Worm (Caenorhabditis elegans): ENCODE measurements around the gene W06H8.2.

W06H8.2 gene

DNA sequence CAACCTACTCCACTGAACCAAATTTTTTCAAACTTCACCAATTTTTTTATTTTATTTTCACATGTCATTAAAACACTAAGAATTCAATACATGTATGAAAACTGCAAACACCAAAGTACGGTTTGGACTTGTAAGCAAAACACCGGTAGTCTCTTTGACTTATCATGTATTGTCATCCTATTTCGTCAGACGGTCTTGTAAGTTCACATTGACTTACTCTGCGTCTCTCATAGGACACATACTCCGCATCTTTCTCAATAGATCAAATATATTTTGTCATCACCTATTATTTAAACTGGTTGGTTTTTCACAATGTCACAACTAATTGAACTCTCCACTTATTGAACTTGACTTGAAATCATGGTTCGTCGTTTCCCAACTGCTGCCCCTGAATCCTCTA, at the start of gene W06H8.2:
TSS of gene W06H8.2 (plus strand) at position 258 of the 400 bp plus-strand sequence.
- no peak for TF ChIP-seq elt-3 (tag; optimal IDR thresholded peaks at IDR 0.05)
- no peak for TF ChIP-seq mls-2 (tag; optimal IDR thresholded peaks at IDR 0.05)
- no peak for TF ChIP-seq flh-1 (GFP tag; optimal IDR thresholded peaks at IDR 0.05)
- TF ChIP-seq unc-39 (tag; optimal IDR thresholded peaks at IDR 0.05) = no peak
- TF ChIP-seq tbx-8 (GFP tag; optimal IDR thresholded peaks at IDR 0.05) = no peak
- TF ChIP-seq mab-5 (tag; optimal IDR thresholded peaks at IDR 0.05) = no peak
- no peak for TF ChIP-seq sem-2 (GFP tag; optimal IDR thresholded peaks at IDR 0.05)
- no peak for TF ChIP-seq sptf-1 (tag; optimal IDR thresholded peaks at IDR 0.05)
- no peak for TF ChIP-seq hlh-1 (tag; optimal IDR thresholded peaks at IDR 0.05)

DNA sequence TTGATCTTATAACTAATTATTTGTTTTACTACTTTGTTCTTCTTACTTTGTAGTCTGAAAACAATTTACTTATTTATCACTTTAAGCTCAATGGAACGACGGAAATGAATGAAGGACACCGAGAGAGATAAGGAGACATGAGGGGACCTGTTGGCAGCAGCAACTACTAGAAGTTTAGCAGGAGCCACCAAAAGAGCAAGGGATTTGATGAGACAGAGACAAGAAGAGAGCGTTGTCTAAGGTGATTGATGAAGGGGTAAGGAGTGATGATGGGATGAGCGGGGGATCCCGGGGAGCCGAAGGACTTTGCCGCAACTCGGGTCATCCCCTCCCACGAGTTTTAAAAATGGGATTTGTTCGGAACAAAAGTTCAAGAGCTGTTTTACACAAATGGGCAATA, 4.0 kb upstream of the W06H8.2 start, which contains the start of gene ttn-1:
TSS of gene ttn-1 (minus strand) at position 60 of the 400 bp plus-strand sequence.
- peak; percentile 28 for TF ChIP-seq hlh-1 (tag; optimal IDR thresholded peaks at IDR 0.05)
- TF ChIP-seq lsy-2 (tag; optimal IDR thresholded peaks at IDR 0.05) = no peak
- peak; percentile 87 for TF ChIP-seq unc-120 (tag; optimal IDR thresholded peaks at IDR 0.05; ENCODE audit: poor library complexity, severe bottlenecking)
- TF ChIP-seq zip-8 (tag; optimal IDR thresholded peaks at IDR 0.05) = no peak
- TF ChIP-seq bed-3 (GFP tag; optimal IDR thresholded peaks at IDR 0.05) = no peak
- TF ChIP-seq nhr-76 (tag; optimal IDR thresholded peaks at IDR 0.05) = no peak
- no peak for TF ChIP-seq sem-2 (GFP tag; optimal IDR thresholded peaks at IDR 0.05)
- no peak for TF ChIP-seq lin-13 (tag; optimal IDR thresholded peaks at IDR 0.05)

DNA sequence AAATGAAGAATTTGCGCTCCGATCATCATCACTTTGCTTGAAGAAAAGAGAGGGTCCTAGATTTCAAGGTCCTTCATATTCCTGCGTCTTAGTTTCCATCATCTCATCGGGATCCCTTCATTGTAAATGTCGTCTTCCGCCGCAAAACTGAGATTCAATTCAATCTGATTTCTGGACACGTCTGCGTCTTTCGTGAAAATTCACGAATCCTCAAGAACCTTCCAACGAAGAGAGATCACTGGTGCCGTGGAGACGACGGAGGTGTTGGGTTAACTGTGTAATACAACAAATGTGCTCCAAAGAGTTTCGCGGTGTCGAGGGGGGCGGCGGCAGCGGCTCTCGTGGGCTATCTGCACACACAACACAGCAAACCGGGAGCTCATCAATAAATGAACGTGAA, 2.5 kb upstream of the W06H8.2 start:
- TF ChIP-seq nhr-76 (tag; optimal IDR thresholded peaks at IDR 0.05) = no peak
- TF ChIP-seq unc-39 (tag; optimal IDR thresholded peaks at IDR 0.05) = no peak
- no peak for TF ChIP-seq M03D4.4 (tag; optimal IDR thresholded peaks at IDR 0.05)
- no peak for TF ChIP-seq snpc-4 (tag; optimal IDR thresholded peaks at IDR 0.05)
- TF ChIP-seq nhr-2 (tag; optimal IDR thresholded peaks at IDR 0.05) = no peak
- no peak for TF ChIP-seq sptf-1 (tag; optimal IDR thresholded peaks at IDR 0.05)
- TF ChIP-seq unc-120 (tag; optimal IDR thresholded peaks at IDR 0.05; ENCODE audit: poor library complexity, severe bottlenecking) = peak; percentile 84
- TF ChIP-seq elt-3 (tag; optimal IDR thresholded peaks at IDR 0.05) = no peak
- TF ChIP-seq hlh-1 (tag; optimal IDR thresholded peaks at IDR 0.05) = peak; percentile 98
- no peak for TF ChIP-seq drap-1 (GFP tag; optimal IDR thresholded peaks at IDR 0.05)
- peak; percentile 88 for TF ChIP-seq unc-62 (GFP tag; optimal IDR thresholded peaks at IDR 0.05)
- TF ChIP-seq zip-8 (tag; optimal IDR thresholded peaks at IDR 0.05) = no peak
- no peak for TF ChIP-seq ceh-43 (GFP tag; optimal IDR thresholded peaks at IDR 0.05)
- no peak for TF ChIP-seq nhr-28 (tag; optimal IDR thresholded peaks at IDR 0.05)
- no peak for TF ChIP-seq blmp-1 (tag; optimal IDR thresholded peaks at IDR 0.05)
- TF ChIP-seq elt-1 (tag; optimal IDR thresholded peaks at IDR 0.05; ENCODE audit: borderline replicate concordance, insufficient read depth) = no peak
- TF ChIP-seq lin-13 (tag; optimal IDR thresholded peaks at IDR 0.05) = no peak

DNA sequence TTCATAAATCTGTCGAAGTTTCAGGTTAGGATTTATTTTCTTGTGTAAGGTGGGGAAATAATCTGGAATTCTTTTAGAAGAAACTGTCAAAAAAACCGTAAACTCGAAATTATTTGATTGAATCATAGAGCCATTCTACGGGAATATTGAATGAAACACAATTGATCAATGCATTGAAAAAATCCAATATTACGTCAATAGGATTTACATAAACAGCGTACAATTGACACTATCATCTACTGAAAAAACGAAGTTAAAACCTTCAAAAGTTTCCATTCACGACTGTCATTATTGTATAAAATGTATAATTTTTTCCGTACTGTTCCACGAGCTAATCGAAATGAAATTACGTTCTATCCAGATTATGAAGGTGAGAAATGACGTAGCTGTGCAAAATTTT, 2.0 kb downstream of the W06H8.2 start, which contains the start of gene rme-1:
TSS of gene rme-1 (plus strand) at position 301 of the 400 bp plus-strand sequence.
- TF ChIP-seq bed-3 (GFP tag; optimal IDR thresholded peaks at IDR 0.05) (no peak), ceh-83 (GFP tag; optimal IDR thresholded peaks at IDR 0.05) (no peak), hlh-1 (tag; optimal IDR thresholded peaks at IDR 0.05) (no peak), snpc-4 (tag; optimal IDR thresholded peaks at IDR 0.05) (no peak), ham-2 (GFP tag; optimal IDR thresholded peaks at IDR 0.05) (no peak), elt-3 (tag; optimal IDR thresholded peaks at IDR 0.05) (no peak), unc-39 (tag; optimal IDR thresholded peaks at IDR 0.05) (no peak), blmp-1 (tag; optimal IDR thresholded peaks at IDR 0.05) (no peak), ces-1 (GFP tag; optimal IDR thresholded peaks at IDR 0.05) (no peak), nhr-28 (tag; optimal IDR thresholded peaks at IDR 0.05) (no peak), nhr-2 (tag; optimal IDR thresholded peaks at IDR 0.05) (no peak), pha-4 (tag; optimal IDR thresholded peaks at IDR 0.05) (no peak), tbx-8 (GFP tag; optimal IDR thresholded peaks at IDR 0.05) (no peak), sptf-1 (tag; optimal IDR thresholded peaks at IDR 0.05) (no peak)

DNA sequence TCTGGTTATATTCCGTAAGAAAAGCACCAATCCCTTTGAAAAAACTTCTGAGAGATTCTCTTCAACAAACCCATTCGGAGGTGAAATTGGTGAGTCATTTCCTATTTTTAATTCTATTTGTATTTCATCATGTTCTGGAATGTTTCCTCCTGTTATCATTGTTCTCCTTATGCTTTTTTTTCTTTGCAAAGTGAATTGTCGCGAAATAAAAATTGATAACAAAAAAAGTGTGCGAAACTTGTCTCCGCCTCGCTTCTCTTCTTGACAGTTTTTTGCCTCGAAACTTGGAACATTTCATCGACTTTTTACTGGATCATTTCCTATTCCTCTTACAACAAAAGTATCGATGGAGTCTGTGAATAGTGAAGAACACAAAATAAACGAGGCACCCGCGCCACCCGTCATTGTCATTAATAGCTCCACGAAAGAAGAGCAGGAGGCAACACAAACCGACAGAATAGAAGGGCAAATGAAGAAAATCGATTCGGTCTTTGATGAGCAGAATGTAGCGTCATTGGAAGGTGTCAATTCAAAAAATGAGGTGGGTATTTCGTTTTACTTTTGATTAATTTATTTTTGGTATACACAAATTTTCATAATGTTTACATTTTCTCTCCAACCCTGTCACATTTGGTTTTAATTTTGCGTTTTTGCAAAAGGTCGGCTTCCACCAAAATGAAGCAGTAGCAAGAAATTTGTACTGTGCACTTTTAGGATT, 3.5 kb downstream of the W06H8.2 start:
- TF ChIP-seq hlh-1 (tag; optimal IDR thresholded peaks at IDR 0.05) (no peak), M03D4.4 (tag; optimal IDR thresholded peaks at IDR 0.05) (no peak), lin-13 (tag; optimal IDR thresholded peaks at IDR 0.05) (no peak), blmp-1 (tag; optimal IDR thresholded peaks at IDR 0.05) (no peak), sem-2 (GFP tag; optimal IDR thresholded peaks at IDR 0.05) (no peak), drap-1 (GFP tag; optimal IDR thresholded peaks at IDR 0.05) (no peak), ceh-83 (GFP tag; optimal IDR thresholded peaks at IDR 0.05) (no peak), mep-1 (tag; optimal IDR thresholded peaks at IDR 0.05) (no peak), elt-1 (tag; optimal IDR thresholded peaks at IDR 0.05; ENCODE audit: borderline replicate concordance, insufficient read depth) (no peak), lsy-2 (tag; optimal IDR thresholded peaks at IDR 0.05) (no peak), unc-62 (GFP tag; optimal IDR thresholded peaks at IDR 0.05) (no peak), snpc-4 (tag; optimal IDR thresholded peaks at IDR 0.05) (no peak), ceh-39 (tag; optimal IDR thresholded peaks at IDR 0.05) (no peak), ceh-43 (GFP tag; optimal IDR thresholded peaks at IDR 0.05) (no peak), ham-2 (GFP tag; optimal IDR thresholded peaks at IDR 0.05) (no peak), tbx-8 (GFP tag; optimal IDR thresholded peaks at IDR 0.05) (no peak), pha-4 (tag; optimal IDR thresholded peaks at IDR 0.05) (no peak), zip-8 (tag; optimal IDR thresholded peaks at IDR 0.05) (no peak)
